Fruit fly (Drosophila melanogaster) whole organism, embryonic: ENCODE measurements around the gene dysc.

Experiments used
- Abd-B ChIP-seq: fragments of 200-800 bp; sonication (Bioruptor generic); optimal IDR thresholded peaks from 2 replicates; lab custom pipeline; 2018; ENCODE audit warnings: missing biosample characterization, mild to moderate bottlenecking, missing genetic modification characterization, moderate library complexity
- Adf1 ChIP-seq: fragments of 200-800 bp; sonication (Bioruptor generic); IDR thresholded peaks from 2 replicates; pipeline ENCODE4 v1.3.6; 2022; ENCODE audit warnings: missing biosample characterization, missing genetic modification characterization
- Atf3 ChIP-seq: fragments of 200-800 bp; sonication (Bioruptor generic); optimal IDR thresholded peaks from 3 replicates; lab custom pipeline; 2016; ENCODE audit warnings: missing biosample characterization, missing genetic modification characterization
- Awh ChIP-seq: fragments of 200-800 bp; sonication (Bioruptor generic); IDR thresholded peaks from 2 replicates; pipeline ENCODE4, ENCODE4 v1.3.6; 2022; ENCODE audit warnings: missing biosample characterization, missing genetic modification characterization
- B-H1 ChIP-seq: fragments of 200-800 bp; sonication (Bioruptor generic); IDR thresholded peaks from 3 replicates; pipeline ENCODE4 v1.3.6; 2022; ENCODE audit warnings: missing biosample characterization, missing genetic modification characterization
- CG10321 ChIP-seq: fragments of 200-800 bp; sonication (Bioruptor generic); IDR thresholded peaks from 2 replicates; pipeline ENCODE4 v1.3.6; 2022; ENCODE audit warnings: missing biosample characterization, missing genetic modification characterization
- CG10979 ChIP-seq: fragments of 200-800 bp; sonication (Bioruptor generic); optimal IDR thresholded peaks from 2 replicates; lab custom pipeline; 2018; ENCODE audit warnings: missing biosample characterization, mild to moderate bottlenecking, missing genetic modification characterization, moderate library complexity
- CG11398 ChIP-seq: fragments of 200-800 bp; sonication (Bioruptor generic); optimal IDR thresholded peaks from 2 replicates; lab custom pipeline; 2016; ENCODE audit warnings: missing biosample characterization, missing genetic modification characterization
- CG11723 ChIP-seq: fragments of 200-800 bp; sonication (Bioruptor generic); optimal IDR thresholded peaks from 2 replicates; lab custom pipeline; 2017; ENCODE audit warnings: missing biosample characterization, mild to moderate bottlenecking, missing genetic modification characterization
- CG15011 ChIP-seq: fragments of 200-800 bp; sonication (Bioruptor generic); optimal IDR thresholded peaks from 3 replicates; lab custom pipeline; 2018; ENCODE audit warnings: missing biosample characterization, mild to moderate bottlenecking, missing genetic modification characterization
- CG1529 ChIP-seq: fragments of 200-800 bp; sonication (Bioruptor generic); optimal IDR thresholded peaks from 3 replicates; lab custom pipeline; 2018; ENCODE audit warnings: missing biosample characterization, missing genetic modification characterization
- CG15696 ChIP-seq: fragments of 200-800 bp; sonication (Bioruptor generic); optimal IDR thresholded peaks from 2 replicates; lab custom pipeline; 2019; ENCODE audit warnings: missing biosample characterization, mild to moderate bottlenecking, missing genetic modification characterization, moderate library complexity
- CG16779 ChIP-seq: fragments of 200-800 bp; sonication (Bioruptor generic); IDR thresholded peaks from 2 replicates; pipeline ENCODE4 v1.3.6; 2022; ENCODE audit warnings: missing biosample characterization, missing genetic modification characterization
- CG2875 ChIP-seq: fragments of 200-800 bp; sonication (Bioruptor generic); optimal IDR thresholded peaks from 2 replicates; lab custom pipeline; 2017; ENCODE audit warnings: missing biosample characterization, mild to moderate bottlenecking, missing genetic modification characterization, missing genetic modification reagents
- CG31224 ChIP-seq: fragments of 200-800 bp; sonication (Bioruptor generic); IDR thresholded peaks from 2 replicates; pipeline ENCODE4 v1.3.6; 2022; ENCODE audit warnings: missing biosample characterization, missing genetic modification characterization
- CG32772 ChIP-seq: fragments of 200-800 bp; sonication (Bioruptor generic); IDR thresholded peaks from 2 replicates; pipeline ENCODE4 v1.3.6; 2022; ENCODE audit warnings: missing biosample characterization, missing genetic modification characterization
- CG3847 ChIP-seq: fragments of 200-800 bp; sonication (Bioruptor generic); IDR thresholded peaks from 2 replicates; pipeline ENCODE4 v1.3.6; 2022; ENCODE audit warnings: missing biosample characterization, missing genetic modification characterization
- CG5953 ChIP-seq: fragments of 200-800 bp; sonication (Bioruptor generic); IDR thresholded peaks from 2 replicates; pipeline ENCODE4 v1.3.6; 2022; ENCODE audit warnings: missing biosample characterization, missing genetic modification characterization
- CG6175 ChIP-seq: fragments of 200-800 bp; sonication (Bioruptor generic); IDR thresholded peaks from 3 replicates; pipeline ENCODE4 v1.3.6; 2022; ENCODE audit warnings: missing biosample characterization, missing genetic modification characterization
- Deaf1 ChIP-seq: fragments of 200-800 bp; optimal IDR thresholded peaks from 3 replicates; lab custom pipeline; 2019; ENCODE audit warnings: missing biosample characterization, mild to moderate bottlenecking, missing genetic modification characterization, moderate library complexity
- Eip74EF ChIP-seq, 2 experiments: fragments of 200-800 bp in 1 of 2; fragments of >200 bp in 1 of 2; sonication (Bioruptor generic) in 1 of 2; optimal IDR thresholded peaks; 2 replicates each; lab custom pipeline; 2017 to 2019; ENCODE audit warnings: missing biosample characterization in 2 of 2, missing genetic modification characterization in 2 of 2, mild to moderate bottlenecking in 1 of 2, moderate library complexity in 1 of 2
- HHEX ChIP-seq: fragments of 200-800 bp; sonication (Bioruptor generic); optimal IDR thresholded peaks from 3 replicates; lab custom pipeline; 2017; ENCODE audit warnings: missing biosample characterization, mild to moderate bottlenecking, missing genetic modification characterization, missing genetic modification reagents
- HLH4C ChIP-seq: fragments of 200-800 bp; sonication (Bioruptor generic); IDR thresholded peaks from 3 replicates; pipeline ENCODE4 v1.3.6; 2022; ENCODE audit warnings: missing biosample characterization, missing genetic modification characterization; ENCODE audit not compliant: partially characterized antibody
- HLH54F ChIP-seq: fragments of 200-800 bp; sonication (Bioruptor generic); optimal IDR thresholded peaks from 3 replicates; lab custom pipeline; 2016; ENCODE audit warnings: missing biosample characterization, missing genetic modification characterization
- Hmr ChIP-seq: fragments of 200-800 bp; sonication (Bioruptor generic); optimal IDR thresholded peaks from 3 replicates; lab custom pipeline; 2017; ENCODE audit warnings: mild to moderate bottlenecking, missing biosample characterization, missing genetic modification reagents, missing genetic modification characterization
- Hr51 ChIP-seq, 2 experiments: fragments of 200-800 bp; sonication (Bioruptor generic); optimal IDR thresholded peaks; 2 replicates in 1 of 2; 3 replicates in 1 of 2; lab custom pipeline; 2016 to 2018; ENCODE audit warnings: missing biosample characterization in 2 of 2, missing genetic modification characterization in 2 of 2, mild to moderate bottlenecking in 1 of 2, moderate library complexity in 1 of 2
- Lim3 ChIP-seq: fragments of 200-800 bp; sonication (Bioruptor generic); IDR thresholded peaks from 2 replicates; pipeline ENCODE4 v1.3.6; 2022; ENCODE audit warnings: missing biosample characterization, missing genetic modification characterization
- NfI ChIP-seq: fragments of 200-800 bp; sonication (Bioruptor generic); optimal IDR thresholded peaks from 3 replicates; lab custom pipeline; 2018; ENCODE audit warnings: missing biosample characterization, mild to moderate bottlenecking, missing genetic modification characterization, moderate library complexity
- Sin3A ChIP-seq: fragments of >200 bp; optimal IDR thresholded peaks from 2 replicates; lab custom pipeline; 2018
- Sry-β ChIP-seq: fragments of 200-800 bp; sonication (Bioruptor generic); optimal IDR thresholded peaks from 2 replicates; lab custom pipeline; 2018; ENCODE audit warnings: missing biosample characterization, mild to moderate bottlenecking, missing genetic modification characterization, moderate library complexity
- Taf1 ChIP-seq: fragments of 200-800 bp; sonication (Bioruptor generic); IDR thresholded peaks from 2 replicates; pipeline ENCODE4 v1.3.6; 2022; ENCODE audit warnings: missing biosample characterization, missing genetic modification characterization
- az2 ChIP-seq: fragments of 200-800 bp; sonication (Bioruptor generic); optimal IDR thresholded peaks from 3 replicates; lab custom pipeline; 2016; ENCODE audit warnings: missing biosample characterization, missing genetic modification characterization
- bab2 ChIP-seq: fragments of 200-800 bp; sonication (Bioruptor generic); optimal IDR thresholded peaks from 2 replicates; lab custom pipeline; 2016; ENCODE audit warnings: missing biosample characterization, missing genetic modification characterization
- bsh ChIP-seq, 2 experiments: fragments of 200-800 bp; sonication (Bioruptor generic); optimal IDR thresholded peaks; 2 replicates each; lab custom pipeline; 2017 to 2018; ENCODE audit warnings: mild to moderate bottlenecking in 2 of 2, missing biosample characterization in 2 of 2, missing genetic modification characterization in 2 of 2, moderate library complexity in 1 of 2
- ci ChIP-seq: fragments of 200-800 bp; sonication (Bioruptor generic); IDR thresholded peaks from 3 replicates; pipeline ENCODE4 v1.3.6; 2022; ENCODE audit warnings: missing biosample characterization, missing genetic modification characterization
- dysf ChIP-seq: fragments of 200-800 bp; sonication (Bioruptor generic); IDR thresholded peaks from 3 replicates; pipeline ENCODE4 v1.3.6; 2022; ENCODE audit warnings: missing biosample characterization, missing genetic modification characterization
- emc ChIP-seq: fragments of 200-800 bp; sonication (Bioruptor generic); optimal IDR thresholded peaks from 2 replicates; lab custom pipeline; 2016; ENCODE audit warnings: missing biosample characterization, missing genetic modification characterization
- fru ChIP-seq: fragments of >200 bp; optimal IDR thresholded peaks from 2 replicates; lab custom pipeline; 2017
- grn ChIP-seq: fragments of 200-800 bp; sonication (Bioruptor generic); optimal IDR thresholded peaks from 3 replicates; lab custom pipeline; 2017; ENCODE audit warnings: missing biosample characterization, missing genetic modification characterization
- maf-S ChIP-seq: fragments of 200-800 bp; sonication (Bioruptor generic); optimal IDR thresholded peaks from 2 replicates; lab custom pipeline; 2016; ENCODE audit warnings: missing biosample characterization, missing genetic modification characterization
- nerfin-1 ChIP-seq: fragments of 200-800 bp; sonication (Bioruptor generic); optimal IDR thresholded peaks from 3 replicates; lab custom pipeline; 2019; ENCODE audit warnings: missing biosample characterization, mild to moderate bottlenecking, missing genetic modification characterization, moderate library complexity
- nmo ChIP-seq: fragments of 200-800 bp; sonication (Bioruptor generic); optimal IDR thresholded peaks from 2 replicates; lab custom pipeline; 2018; ENCODE audit warnings: missing biosample characterization, mild to moderate bottlenecking, missing genetic modification characterization, moderate library complexity
- odd ChIP-seq: fragments of 200-800 bp; sonication (Bioruptor generic); optimal IDR thresholded peaks from 2 replicates; lab custom pipeline; 2017; ENCODE audit warnings: missing biosample characterization, mild to moderate bottlenecking, missing genetic modification characterization
- pb ChIP-seq: fragments of 200-800 bp; sonication (Bioruptor generic); optimal IDR thresholded peaks from 3 replicates; lab custom pipeline; 2016; ENCODE audit warnings: missing biosample characterization, missing genetic modification characterization
- pnt ChIP-seq: fragments of 200-800 bp; sonication (Bioruptor generic); optimal IDR thresholded peaks from 3 replicates; lab custom pipeline; 2016; ENCODE audit warnings: missing biosample characterization, missing genetic modification characterization
- pros ChIP-seq: fragments of 200-800 bp; sonication (Bioruptor generic); optimal IDR thresholded peaks from 3 replicates; lab custom pipeline; 2019; ENCODE audit warnings: missing biosample characterization, mild to moderate bottlenecking, missing genetic modification characterization, moderate library complexity
- seq ChIP-seq: fragments of 200-800 bp; sonication (Bioruptor generic); IDR thresholded peaks from 2 replicates; pipeline ENCODE4 v1.3.6; 2022; ENCODE audit warnings: missing biosample characterization, missing genetic modification characterization
- so ChIP-seq: fragments of 200-800 bp; sonication (Bioruptor generic); IDR thresholded peaks from 3 replicates; pipeline ENCODE4 v1.3.6; 2022; ENCODE audit warnings: missing biosample characterization, missing genetic modification characterization
- tin ChIP-seq: fragments of 200-800 bp; sonication (Bioruptor generic); optimal IDR thresholded peaks from 3 replicates; lab custom pipeline; 2016; ENCODE audit warnings: missing biosample characterization, missing genetic modification characterization
- trem ChIP-seq: fragments of 200-800 bp; optimal IDR thresholded peaks from 3 replicates; lab custom pipeline; 2019; ENCODE audit warnings: missing biosample characterization, mild to moderate bottlenecking, missing genetic modification characterization, moderate library complexity
- trh ChIP-seq: fragments of 200-800 bp; sonication (Bioruptor generic); optimal IDR thresholded peaks from 2 replicates; lab custom pipeline; 2016; ENCODE audit warnings: missing biosample characterization, missing genetic modification characterization
- zfh2 ChIP-seq: fragments of 200-800 bp; sonication (Bioruptor generic); optimal IDR thresholded peaks from 2 replicates; lab custom pipeline; 2016; ENCODE audit warnings: missing biosample characterization, missing genetic modification characterization

The dysc gene

dm6 chr3L:13862403-13862802 is 40.6 kb downstream of the dysc start (continued):
- TF ChIP-seq emc (GFP tag; lab: Kevin White, UChicago), result no peak
- TF ChIP-seq CG31224 (GFP tag; lab: Robert Waterston, UW), result peak; percentile 72
- TF ChIP-seq dysf (GFP tag; lab: Robert Waterston, UW), result peak; percentile 90
- TF ChIP-seq Adf1 (GFP tag; lab: Robert Waterston, UW), result peak; percentile 84
- peak; percentile 89 for TF ChIP-seq seq (GFP tag; lab: Robert Waterston, UW)
- TF ChIP-seq Hmr (GFP tag; lab: Kevin White, UChicago), result peak; percentile 88
- peak; percentile 90 for TF ChIP-seq pnt
- TF ChIP-seq Taf1 (GFP tag; lab: Robert Waterston, UW), result peak; percentile 58
- 0 out of 2 replicates have a peak, but pooled peaks have one; percentile 57 for TF ChIP-seq CG10321 (GFP tag; lab: Robert Waterston, UW)
- peak; percentile 9 for TF ChIP-seq trem (tag; lab: Kevin White, UChicago)
- TF ChIP-seq CG6175 (GFP tag; lab: Robert Waterston, UW), result peak; percentile 96
- peak; percentile 59 for TF ChIP-seq CG2875 (GFP tag; lab: Kevin White, UChicago)
- peak; percentile 91 for TF ChIP-seq bab2 (GFP tag; lab: Kevin White, UChicago)
- peak; percentile 92 for TF ChIP-seq CG5953 (GFP tag; lab: Robert Waterston, UW)
- peak; percentile 94 for TF ChIP-seq CG3847 (GFP tag; lab: Robert Waterston, UW)
- peak; percentile 61 for TF ChIP-seq B-H1 (GFP tag; lab: Robert Waterston, UW)
- TF ChIP-seq Deaf1, result no peak
- TF ChIP-seq bsh (GFP tag; optimal IDR thresholded peaks at IDR 0.05; lab: Kevin White, UChicago), result peak in 1 of 2 experiments; percentile 85
- TF ChIP-seq CG1529 (GFP tag; lab: Kevin White, UChicago), result peak; percentile 63
- TF ChIP-seq az2 (GFP tag; lab: Kevin White, UChicago), result peak; percentile 88
- TF ChIP-seq Lim3 (GFP tag; lab: Robert Waterston, UW), result peak; percentile 73
- peak; percentile 91 for TF ChIP-seq Awh (GFP tag; lab: Robert Waterston, UW)
- TF ChIP-seq pros (GFP tag; lab: Kevin White, UChicago), result no peak
- peak; percentile 74 to 78 for TF ChIP-seq Hr51 (GFP tag; optimal IDR thresholded peaks at IDR 0.05; lab: Kevin White, UChicago)
- peak; percentile 80 for TF ChIP-seq Atf3 (GFP tag; lab: Kevin White, UChicago)
- TF ChIP-seq Abd-B (GFP tag; lab: Kevin White, UChicago), result peak; percentile 71
- no peak for TF ChIP-seq tin (GFP tag; lab: Kevin White, UChicago)
- peak; percentile 56 for TF ChIP-seq CG10979 (tag; lab: Kevin White, UChicago)
- peak; percentile 69 for TF ChIP-seq CG11398 (GFP tag; lab: Kevin White, UChicago)
- peak; percentile 89 for TF ChIP-seq HLH54F
- TF ChIP-seq zfh2 (GFP tag; lab: Kevin White, UChicago), result peak; percentile 87
- peak; percentile 83 for TF ChIP-seq maf-S (GFP tag; lab: Kevin White, UChicago)
- TF ChIP-seq Sry-β (GFP tag; lab: Kevin White, UChicago), result no peak
- TF ChIP-seq CG32772 (GFP tag; lab: Robert Waterston, UW), result no peak; the same call in 1 of the 2 replicates
- no peak for TF ChIP-seq pb (GFP tag; lab: Kevin White, UChicago)
- TF ChIP-seq CG16779 (GFP tag; lab: Robert Waterston, UW), result peak; percentile 88
- TF ChIP-seq ci (GFP tag; lab: Robert Waterston, UW), result peak; percentile 95
- peak; percentile 87 for TF ChIP-seq NfI (GFP tag; lab: Kevin White, UChicago)
- TF ChIP-seq nmo (GFP tag; lab: Kevin White, UChicago), result peak; percentile 72
- no peak for TF ChIP-seq nerfin-1
- peak; percentile 69 for TF ChIP-seq HHEX (GFP tag; lab: Kevin White, UChicago)
- TF ChIP-seq CG15696 (tag; lab: Kevin White, UChicago), result peak; percentile 37
- TF ChIP-seq Eip74EF (GFP tag; optimal IDR thresholded peaks at IDR 0.05; lab: Kevin White, UChicago), result no peak
- peak; percentile 92 for TF ChIP-seq so (GFP tag; lab: Robert Waterston, UW)
- peak; percentile 47 for TF ChIP-seq trh
- no peak for TF ChIP-seq Sin3A (lab: Kevin White, UChicago)
- TF ChIP-seq fru, result no peak
- peak; percentile 40 for TF ChIP-seq odd (GFP tag; lab: Kevin White, UChicago)
- 0 out of 3 replicates have a peak, but pooled peaks have one; percentile 44 for TF ChIP-seq HLH4C
- peak; percentile 59 for TF ChIP-seq CG11723
- no peak for TF ChIP-seq CG15011 (GFP tag; lab: Kevin White, UChicago)
- TF ChIP-seq grn (GFP tag; lab: Kevin White, UChicago), result peak; percentile 22
